Fruit fly (Drosophila melanogaster): ENCODE results near the gene CTCF.

DNA sequence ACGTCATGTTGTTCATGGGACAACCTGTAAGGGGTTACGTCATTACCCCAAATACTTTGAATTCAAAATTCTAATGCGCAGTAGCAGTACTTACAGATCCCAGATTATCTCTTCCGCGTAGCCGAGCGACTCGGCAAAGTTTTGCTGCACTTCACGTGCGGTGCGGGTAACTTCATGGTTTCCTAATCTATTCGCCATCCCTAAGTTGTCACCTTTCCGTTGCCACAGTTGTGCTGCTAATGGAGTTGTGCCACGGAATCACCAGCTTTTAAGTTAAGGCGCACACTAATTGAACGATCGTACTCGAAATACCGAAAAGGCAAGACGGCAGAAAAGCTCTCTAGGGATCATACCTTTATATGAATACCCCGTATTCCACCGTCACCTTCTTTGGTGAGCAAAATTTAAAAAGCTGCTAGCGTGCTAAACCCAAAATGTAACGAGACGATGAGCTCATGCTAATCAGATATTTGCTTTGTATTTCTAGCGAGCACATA is 3.4 kb upstream of the CTCF start, which contains the start of gene pst:
- no peak for TF ChIP-seq eg (GFP tag; IDR thresholded peaks at IDR 0.05)
- TF ChIP-seq Lpt (GFP tag; optimal IDR thresholded peaks at IDR 0.05) = no peak
- no peak for TF ChIP-seq CG34406 (GFP tag; optimal IDR thresholded peaks at IDR 0.05)
- no peak for TF ChIP-seq Sox14 (GFP tag; optimal IDR thresholded peaks at IDR 0.05)
- no peak for TF ChIP-seq Ets96B (tag; optimal IDR thresholded peaks at IDR 0.05)
- no peak for TF ChIP-seq CG16779 (tag; optimal IDR thresholded peaks at IDR 0.05)
- TF ChIP-seq CG6163 (GFP tag; IDR thresholded peaks at IDR 0.05) = no peak
- no peak for TF ChIP-seq salr (GFP tag; optimal IDR thresholded peaks at IDR 0.05)
- no peak for TF ChIP-seq OdsH (GFP tag; optimal IDR thresholded peaks at IDR 0.05)
- peak; percentile 92 for TF ChIP-seq svp (GFP tag)
- no peak for TF ChIP-seq Sox102F (GFP tag; optimal IDR thresholded peaks at IDR 0.05)
- TF ChIP-seq esn (GFP tag; optimal IDR thresholded peaks at IDR 0.05) = no peak
- TF ChIP-seq Blimp-1 (GFP tag; optimal IDR thresholded peaks at IDR 0.05) = no peak
